Fruit fly (Drosophila melanogaster) whole organism, embryonic: ENCODE data around the gene CAH1.

Experiments
- ATbp ChIP-seq: fragments of 200-800 bp; sonication (Bioruptor generic); optimal IDR thresholded peaks from 2 replicates; lab custom pipeline; 2017; ENCODE audit warnings: missing biosample characterization, mild to moderate bottlenecking, missing genetic modification characterization, missing genetic modification reagents
- Blimp-1 ChIP-seq: fragments of 200-800 bp; sonication (Bioruptor generic); optimal IDR thresholded peaks from 3 replicates; lab custom pipeline; 2018; ENCODE audit warnings: missing biosample characterization, missing genetic modification characterization, mild to moderate bottlenecking, moderate library complexity, missing genetic modification reagents
- CG10274 ChIP-seq: fragments of 200-800 bp; sonication (Bioruptor generic); optimal IDR thresholded peaks from 3 replicates; lab custom pipeline; 2017; ENCODE audit warnings: missing biosample characterization, mild to moderate bottlenecking, missing genetic modification characterization
- CG10462 ChIP-seq: fragments of 200-800 bp; sonication (Bioruptor generic); optimal IDR thresholded peaks from 2 replicates; lab custom pipeline; 2016; ENCODE audit warnings: missing biosample characterization, missing genetic modification characterization
- CG10654 ChIP-seq: fragments of 200-800 bp; sonication (Bioruptor generic); optimal IDR thresholded peaks from 2 replicates; lab custom pipeline; 2016; ENCODE audit warnings: missing biosample characterization, missing genetic modification characterization
- CG11560 ChIP-seq: fragments of 200-800 bp; sonication (Bioruptor generic); IDR thresholded peaks from 3 replicates; pipeline ENCODE4 v1.3.6; 2022; ENCODE audit warnings: missing biosample characterization, missing genetic modification characterization
- CG12219 ChIP-seq: fragments of 200-800 bp; sonication (Bioruptor generic); optimal IDR thresholded peaks from 3 replicates; lab custom pipeline; 2018; ENCODE audit warnings: missing biosample characterization, mild to moderate bottlenecking, missing genetic modification characterization
- CG12299 ChIP-seq: fragments of 200-800 bp; sonication (Bioruptor generic); optimal IDR thresholded peaks from 2 replicates; lab custom pipeline; 2018; ENCODE audit warnings: missing biosample characterization, mild to moderate bottlenecking, missing genetic modification characterization
- CG13894 ChIP-seq: fragments of 200-800 bp; sonication (Bioruptor generic); optimal IDR thresholded peaks from 3 replicates; lab custom pipeline; 2018; ENCODE audit warnings: missing biosample characterization, mild to moderate bottlenecking, missing genetic modification characterization, moderate library complexity
- CG15601 ChIP-seq: fragments of 200-800 bp; sonication (Bioruptor generic); optimal IDR thresholded peaks from 3 replicates; lab custom pipeline; 2019; ENCODE audit warnings: missing biosample characterization, mild to moderate bottlenecking, missing genetic modification characterization, moderate library complexity
- CG16813 ChIP-seq: fragments of 200-800 bp; sonication (Bioruptor generic); IDR thresholded peaks from 3 replicates; pipeline ENCODE4 v1.3.6; 2022; ENCODE audit warnings: missing biosample characterization, missing genetic modification characterization; ENCODE audit not compliant: partially characterized antibody
- CG17802 ChIP-seq: fragments of 200-800 bp; sonication (Bioruptor generic); optimal IDR thresholded peaks from 2 replicates; lab custom pipeline; 2018; ENCODE audit warnings: missing biosample characterization, mild to moderate bottlenecking, missing genetic modification characterization, moderate library complexity
- CG2120 ChIP-seq: fragments of 200-800 bp; sonication (Bioruptor generic); optimal IDR thresholded peaks from 3 replicates; lab custom pipeline; 2016; ENCODE audit warnings: missing biosample characterization, missing genetic modification characterization
- CG2678 ChIP-seq: fragments of 200-800 bp; sonication (Bioruptor generic); optimal IDR thresholded peaks from 3 replicates; lab custom pipeline; 2019; ENCODE audit warnings: missing biosample characterization, mild to moderate bottlenecking, missing genetic modification characterization, moderate library complexity
- CG2875 ChIP-seq: fragments of 200-800 bp; sonication (Bioruptor generic); optimal IDR thresholded peaks from 2 replicates; lab custom pipeline; 2017; ENCODE audit warnings: missing biosample characterization, mild to moderate bottlenecking, missing genetic modification characterization, missing genetic modification reagents
- CG4328 ChIP-seq: fragments of 200-800 bp; sonication (Bioruptor generic); optimal IDR thresholded peaks from 3 replicates; lab custom pipeline; 2017; ENCODE audit warnings: missing biosample characterization, missing genetic modification reagents, missing genetic modification characterization
- CG7271 ChIP-seq: fragments of 200-800 bp; sonication (Bioruptor generic); optimal IDR thresholded peaks from 2 replicates; lab custom pipeline; 2018; ENCODE audit warnings: missing biosample characterization, mild to moderate bottlenecking, missing genetic modification characterization, moderate library complexity
- CG9437 ChIP-seq: fragments of 200-800 bp; sonication (Bioruptor generic); optimal IDR thresholded peaks from 2 replicates; lab custom pipeline; 2018; ENCODE audit warnings: missing biosample characterization, mild to moderate bottlenecking, missing genetic modification characterization
- CG9932 ChIP-seq: fragments of 200-800 bp; sonication (Bioruptor generic); IDR thresholded peaks from 2 replicates; pipeline ENCODE4 v1.3.6; 2022; ENCODE audit warnings: missing biosample characterization, missing genetic modification characterization
- Dbx ChIP-seq: fragments of 200-800 bp; sonication (Bioruptor generic); IDR thresholded peaks from 3 replicates; pipeline ENCODE4 v1.3.6; 2022; ENCODE audit warnings: missing biosample characterization, missing genetic modification characterization
- Dek ChIP-seq: fragments of 200-800 bp; sonication (Bioruptor generic); optimal IDR thresholded peaks from 3 replicates; lab custom pipeline; 2019; ENCODE audit warnings: missing biosample characterization, mild to moderate bottlenecking, missing genetic modification characterization, moderate library complexity
- Dip3 ChIP-seq: fragments of 200-800 bp; sonication (Bioruptor generic); optimal IDR thresholded peaks from 3 replicates; lab custom pipeline; 2016; ENCODE audit warnings: missing biosample characterization, missing genetic modification characterization
- Hand ChIP-seq: fragments of 200-800 bp; sonication (Bioruptor generic); optimal IDR thresholded peaks from 2 replicates; lab custom pipeline; 2017; ENCODE audit warnings: mild to moderate bottlenecking, missing biosample characterization, missing genetic modification reagents, missing genetic modification characterization
- HmgD ChIP-seq: fragments of 200-800 bp; sonication (Bioruptor generic); optimal IDR thresholded peaks from 3 replicates; lab custom pipeline; 2016; ENCODE audit warnings: missing biosample characterization, missing genetic modification characterization
- Med ChIP-seq: fragments of 200-800 bp; sonication (Bioruptor generic); peaks from one replicate; lab custom pipeline; 2016; ENCODE audit warnings: missing biosample characterization, missing genetic modification characterization, mild to moderate bottlenecking, inconsistent platforms, moderate library complexity
- Nf-YC ChIP-seq: fragments of 200-800 bp; optimal IDR thresholded peaks from 3 replicates; lab custom pipeline; 2019; ENCODE audit warnings: missing biosample characterization, mild to moderate bottlenecking, missing genetic modification characterization, moderate library complexity
- Oli ChIP-seq: fragments of 200-800 bp; sonication (Bioruptor generic); optimal IDR thresholded peaks from 2 replicates; lab custom pipeline; 2018; ENCODE audit warnings: missing biosample characterization, mild to moderate bottlenecking, missing genetic modification characterization, moderate library complexity
- Stat92E ChIP-seq, 3 experiments: fragments of >200 bp in 2 of 3; fragments of 200-800 bp in 1 of 3; sonication (Bioruptor generic) in 1 of 3; optimal IDR thresholded peaks; 2 replicates each; lab custom pipeline; 2017 to 2019; ENCODE audit warnings: missing biosample characterization in 3 of 3, missing genetic modification characterization in 3 of 3, mild to moderate bottlenecking in 1 of 3, moderate library complexity in 1 of 3
- ara ChIP-seq: fragments of 200-800 bp; sonication (Bioruptor generic); IDR thresholded peaks from 2 replicates; pipeline ENCODE4 v1.3.6; 2022; ENCODE audit warnings: missing biosample characterization, missing genetic modification characterization
- ash1 ChIP-seq: fragments of 200-800 bp; sonication (Bioruptor generic); optimal IDR thresholded peaks from 2 replicates; lab custom pipeline; 2018; ENCODE audit warnings: missing biosample characterization, mild to moderate bottlenecking, missing genetic modification characterization
- cg ChIP-seq: fragments of 200-800 bp; sonication (Bioruptor generic); optimal IDR thresholded peaks from 3 replicates; lab custom pipeline; 2019; ENCODE audit warnings: missing biosample characterization, mild to moderate bottlenecking, missing genetic modification characterization, moderate library complexity
- chif ChIP-seq, 2 experiments: fragments of 200-800 bp; sonication (Bioruptor generic); optimal IDR thresholded peaks; 3 replicates each; lab custom pipeline; 2016; ENCODE audit warnings: missing biosample characterization in 2 of 2, missing genetic modification characterization in 2 of 2
- fd64A ChIP-seq: fragments of 200-800 bp; sonication (Bioruptor generic); optimal IDR thresholded peaks from 3 replicates; lab custom pipeline; 2018; ENCODE audit warnings: missing biosample characterization, mild to moderate bottlenecking, missing genetic modification characterization
- hb ChIP-seq: fragments of 200-800 bp; sonication (Bioruptor generic); IDR thresholded peaks from 3 replicates; pipeline ENCODE4 v1.3.6; 2022; ENCODE audit warnings: missing biosample characterization, missing genetic modification characterization; ENCODE audit not compliant: partially characterized antibody
- klu ChIP-seq: fragments of 200-800 bp; sonication (Bioruptor generic); IDR thresholded peaks from 2 replicates; pipeline ENCODE4 v1.3.6; 2022; ENCODE audit warnings: missing biosample characterization, missing genetic modification characterization
- mld ChIP-seq: fragments of 200-800 bp; sonication (Bioruptor generic); IDR thresholded peaks from 3 replicates; pipeline ENCODE4 v1.3.6; 2022; ENCODE audit warnings: missing biosample characterization, missing genetic modification characterization; ENCODE audit not compliant: partially characterized antibody
- pb ChIP-seq: fragments of 200-800 bp; sonication (Bioruptor generic); optimal IDR thresholded peaks from 3 replicates; lab custom pipeline; 2016; ENCODE audit warnings: missing biosample characterization, missing genetic modification characterization
- pnt ChIP-seq: fragments of 200-800 bp; sonication (Bioruptor generic); optimal IDR thresholded peaks from 3 replicates; lab custom pipeline; 2016; ENCODE audit warnings: missing biosample characterization, missing genetic modification characterization
- prd ChIP-seq, 3 experiments: fragments of >200 bp in 2 of 3; fragments of 200-800 bp in 1 of 3; sonication (Bioruptor generic) in 1 of 3; optimal IDR thresholded peaks in 2 of 3; IDR thresholded peaks in 1 of 3; 2 replicates in 2 of 3; 3 replicates in 1 of 3; pipeline versions ENCODE4 v1.3.6 to Lab custom; 2017 to 2022; ENCODE audit warnings: missing biosample characterization in 1 of 3, missing genetic modification characterization in 1 of 3
- run ChIP-seq: fragments of 200-800 bp; sonication (Bioruptor generic); optimal IDR thresholded peaks from 3 replicates; lab custom pipeline; 2018; ENCODE audit warnings: missing biosample characterization, mild to moderate bottlenecking, missing genetic modification characterization
- scrt ChIP-seq: fragments of 200-800 bp; sonication (Bioruptor generic); optimal IDR thresholded peaks from 2 replicates; lab custom pipeline; 2018; ENCODE audit warnings: missing biosample characterization, mild to moderate bottlenecking, missing genetic modification characterization, moderate library complexity
- seq ChIP-seq: fragments of 200-800 bp; sonication (Bioruptor generic); IDR thresholded peaks from 2 replicates; pipeline ENCODE4 v1.3.6; 2022; ENCODE audit warnings: missing biosample characterization, missing genetic modification characterization
- sna ChIP-seq: fragments of 200-800 bp; sonication (Bioruptor generic); IDR thresholded peaks from 2 replicates; pipeline ENCODE4 v1.3.6; 2022; ENCODE audit warnings: missing biosample characterization, missing genetic modification characterization; ENCODE audit not compliant: partially characterized antibody
- sr ChIP-seq: fragments of 200-800 bp; sonication (Bioruptor generic); IDR thresholded peaks from 3 replicates; pipeline ENCODE4 v1.3.6; 2022; ENCODE audit warnings: missing biosample characterization, missing genetic modification characterization
- vnd ChIP-seq: fragments of 200-800 bp; sonication (Bioruptor generic); IDR thresholded peaks from 3 replicates; pipeline ENCODE4 v1.3.6; 2022; ENCODE audit warnings: missing biosample characterization, missing genetic modification characterization; ENCODE audit not compliant: partially characterized antibody
- wek ChIP-seq: fragments of 200-800 bp; sonication (Bioruptor generic); optimal IDR thresholded peaks from 3 replicates; lab custom pipeline; 2018; ENCODE audit warnings: missing biosample characterization, mild to moderate bottlenecking, missing genetic modification characterization, moderate library complexity
- z ChIP-seq: fragments of 200-800 bp; sonication (Bioruptor generic); IDR thresholded peaks from 3 replicates; pipeline ENCODE4 v1.3.6; 2022; ENCODE audit warnings: missing biosample characterization, missing genetic modification characterization

Gene CAH1

DNA sequence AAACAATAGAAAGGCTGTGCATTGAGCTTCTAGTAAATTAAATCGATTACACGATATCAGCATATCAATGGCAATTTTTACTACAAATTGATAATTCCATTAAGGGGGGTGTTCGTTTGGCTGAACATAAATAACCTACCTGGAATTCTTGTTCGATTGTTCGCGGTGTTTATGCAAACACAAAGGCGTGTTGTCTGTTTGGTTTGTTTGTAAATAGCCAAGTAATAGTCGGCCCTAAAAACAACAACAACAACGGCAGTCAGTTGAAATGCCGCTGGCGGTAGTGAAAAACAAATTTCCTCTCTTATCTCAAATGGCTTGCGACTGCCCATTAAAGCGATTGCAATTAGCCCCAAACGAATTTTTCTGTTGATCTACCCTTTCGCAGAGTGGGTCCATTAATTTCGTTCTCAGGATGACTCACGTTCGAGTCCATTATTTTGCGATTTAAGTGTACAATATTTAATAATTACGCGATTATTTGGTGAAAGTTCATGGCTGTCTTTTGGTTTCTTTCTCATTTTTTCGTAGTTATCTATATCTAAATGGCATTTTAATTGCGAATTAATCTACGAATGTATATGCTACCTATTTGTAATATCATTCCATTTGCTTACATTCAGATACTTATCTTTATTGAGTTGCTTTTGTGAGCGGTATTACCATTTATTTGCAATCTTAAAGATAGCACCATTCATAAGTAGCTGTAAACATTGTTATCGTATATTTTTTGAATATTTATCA, 35.4 kb downstream of the CAH1 start (continued):
- TF ChIP-seq run (tag; lab: Kevin White, UChicago) = no peak
- TF ChIP-seq Dip3 (GFP tag; lab: Kevin White, UChicago) = no peak
- no peak for TF ChIP-seq vnd (GFP tag; lab: Robert Waterston, UW)
- TF ChIP-seq Stat92E (GFP tag; optimal IDR thresholded peaks at IDR 0.05; lab: Kevin White, UChicago) = no peak
- peak; percentile 67 for TF ChIP-seq ATbp (GFP tag; lab: Kevin White, UChicago)
- peak; percentile 10 to 28 for TF ChIP-seq chif (GFP tag; optimal IDR thresholded peaks at IDR 0.05; lab: Kevin White, UChicago)
- peak; percentile 42; the same call in 1 of the 2 replicates for TF ChIP-seq CG9932
- TF ChIP-seq hb (GFP tag; lab: Robert Waterston, UW) = no peak
- peak; percentile 12 for TF ChIP-seq Oli (tag; lab: Kevin White, UChicago)
- no peak for TF ChIP-seq CG10274
- TF ChIP-seq sna = no peak
- no peak for TF ChIP-seq pnt (GFP tag; lab: Kevin White, UChicago)
- TF ChIP-seq CG4328 = no peak
- TF ChIP-seq CG13894 = peak; percentile 54
- TF ChIP-seq klu (GFP tag; lab: Robert Waterston, UW) = no peak
- peak; percentile 1 for TF ChIP-seq CG9437
- no peak; the same call in 1 of the 2 replicates for TF ChIP-seq seq (GFP tag; lab: Robert Waterston, UW)
- TF ChIP-seq wek (GFP tag; lab: Kevin White, UChicago) = peak; percentile 44
- TF ChIP-seq CG10654 (GFP tag; lab: Kevin White, UChicago) = no peak
- no peak for TF ChIP-seq Blimp-1 (GFP tag; lab: Kevin White, UChicago)
- no peak for TF ChIP-seq CG16813 (GFP tag; lab: Robert Waterston, UW)
- TF ChIP-seq prd (optimal IDR thresholded peaks at IDR 0.05; lab: Kevin White, UChicago) = no peak
- TF ChIP-seq prd (GFP tag; IDR thresholded peaks at IDR 0.05; lab: Robert Waterston, UW) = no peak; the same call in 1 of the 3 replicates
- TF ChIP-seq mld (GFP tag; lab: Robert Waterston, UW) = no peak
- peak; percentile 77 for TF ChIP-seq Med
- TF ChIP-seq CG11560 (tag; lab: Robert Waterston, UW) = no peak
- TF ChIP-seq pb = no peak
- peak; percentile 9 for TF ChIP-seq CG15601 (tag; lab: Kevin White, UChicago)
- peak; percentile 27 for TF ChIP-seq Hand (GFP tag; lab: Kevin White, UChicago)
- TF ChIP-seq CG2120 (GFP tag; lab: Kevin White, UChicago) = peak; percentile 35
- no peak for TF ChIP-seq HmgD
- peak; percentile 17 for TF ChIP-seq scrt (GFP tag; lab: Kevin White, UChicago)
- no peak for TF ChIP-seq cg (GFP tag; lab: Kevin White, UChicago)
- peak; percentile 27 for TF ChIP-seq Dek (tag; lab: Kevin White, UChicago)
- TF ChIP-seq CG2678 (tag; lab: Kevin White, UChicago) = peak; percentile 66
- peak; percentile 38 for TF ChIP-seq Nf-YC
- no peak for TF ChIP-seq CG12299 (tag; lab: Kevin White, UChicago)
- TF ChIP-seq z (GFP tag; lab: Robert Waterston, UW) = no peak
- TF ChIP-seq CG12219 (GFP tag; lab: Kevin White, UChicago) = peak; percentile 12
- peak; percentile 9 for TF ChIP-seq CG2875 (GFP tag; lab: Kevin White, UChicago)
- 0 out of 3 replicates have a peak, but pooled peaks have one; percentile 20 for TF ChIP-seq sr (GFP tag; lab: Robert Waterston, UW)
- peak; percentile 37; the same call in 1 of the 2 replicates for TF ChIP-seq ara (GFP tag; lab: Robert Waterston, UW)
- 0 out of 3 replicates have a peak, but pooled peaks have one; percentile 29 for TF ChIP-seq Dbx (GFP tag; lab: Robert Waterston, UW)
- peak; percentile 49 for TF ChIP-seq CG7271 (tag; lab: Kevin White, UChicago)
- TF ChIP-seq CG17802 = no peak
- TF ChIP-seq fd64A (GFP tag; lab: Kevin White, UChicago) = peak; percentile 38
- TF ChIP-seq CG10462 (GFP tag; lab: Kevin White, UChicago) = peak; percentile 2
- TF ChIP-seq ash1 (GFP tag; lab: Kevin White, UChicago) = no peak
